Fruit fly (Drosophila melanogaster): ENCODE measurements around the gene pan.

The pan gene

dm6 chr4:62538-62937, 6.6 kb upstream of the pan start:
- TF ChIP-seq CG8159 (tag; optimal IDR thresholded peaks at IDR 0.05): no peak
- no peak for TF ChIP-seq D1 (tag; optimal IDR thresholded peaks at IDR 0.05)
- no peak for TF ChIP-seq fd96Ca (GFP tag; IDR thresholded peaks at IDR 0.05)
- TF ChIP-seq CG32121 (GFP tag; IDR thresholded peaks at IDR 0.05): no peak
- TF ChIP-seq CG17806 (tag; optimal IDR thresholded peaks at IDR 0.05): no peak
- TF ChIP-seq EcR (GFP tag; optimal IDR thresholded peaks at IDR 0.05): no peak
- no peak for TF ChIP-seq CG13204 (GFP tag; optimal IDR thresholded peaks at IDR 0.05)
- TF ChIP-seq Pif1B (GFP tag; optimal IDR thresholded peaks at IDR 0.05): no peak
- no peak for TF ChIP-seq CG4496 (GFP tag; IDR thresholded peaks at IDR 0.05)
- no peak for TF ChIP-seq Snoo (tag; optimal IDR thresholded peaks at IDR 0.05)
- TF ChIP-seq Ets98B (GFP tag; IDR thresholded peaks at IDR 0.05): no peak
- no peak for TF ChIP-seq CG8301 (tag; optimal IDR thresholded peaks at IDR 0.05)
- no peak for TF ChIP-seq Pif1A (GFP tag; optimal IDR thresholded peaks at IDR 0.05)

- TF ChIP-seq CG8159 (tag; optimal IDR thresholded peaks at IDR 0.05): peak; percentile 16
- TF ChIP-seq CG34367 (tag; optimal IDR thresholded peaks at IDR 0.05): no peak
These were observed 5.8 kb upstream of the pan start for dm6 chr4:63307-63706.

- TF ChIP-seq gl (tag; optimal IDR thresholded peaks at IDR 0.05): peak; percentile 48
- TF ChIP-seq CG17806 (tag; optimal IDR thresholded peaks at IDR 0.05): peak; percentile 18
- peak; percentile 54; the same call in 1 of the 2 replicates for TF ChIP-seq Ets98B (GFP tag; IDR thresholded peaks at IDR 0.05)
- peak; percentile 72 for TF ChIP-seq CG34367 (tag; optimal IDR thresholded peaks at IDR 0.05)
- peak; percentile 80 for TF ChIP-seq Snoo (tag; optimal IDR thresholded peaks at IDR 0.05)
- TF ChIP-seq CG15710 (tag; optimal IDR thresholded peaks at IDR 0.05): peak; percentile 53
- TF ChIP-seq Pif1B (GFP tag; optimal IDR thresholded peaks at IDR 0.05): peak; percentile 42
- peak; percentile 58 for TF ChIP-seq CG8159 (tag; optimal IDR thresholded peaks at IDR 0.05)
- TF ChIP-seq CG32121 (GFP tag; IDR thresholded peaks at IDR 0.05): peak; percentile 30; the same call in 1 of the 2 replicates
- TF ChIP-seq EcR (GFP tag; optimal IDR thresholded peaks at IDR 0.05): no peak
- peak; percentile 22 for TF ChIP-seq D1 (tag; optimal IDR thresholded peaks at IDR 0.05)
- TF ChIP-seq fd96Ca (GFP tag; IDR thresholded peaks at IDR 0.05): no peak
- peak; percentile 38 for TF ChIP-seq CG9948 (tag; optimal IDR thresholded peaks at IDR 0.05)
- peak; percentile 66 for TF ChIP-seq Pif1A (GFP tag; optimal IDR thresholded peaks at IDR 0.05)
- TF ChIP-seq CG4496 (GFP tag; IDR thresholded peaks at IDR 0.05): no peak
- no peak for TF ChIP-seq CG13204 (GFP tag; optimal IDR thresholded peaks at IDR 0.05)
These were observed 2.0 kb upstream of the pan start, which contains the start of gene RpS3A for dm6 chr4:67063-67684. Gene RpS3A, minus strand, starts transcription at chr4:67207.

dm6 chr4:68184-68948, 760 bp upstream of the pan start:
- TF ChIP-seq Ets98B (GFP tag; IDR thresholded peaks at IDR 0.05) (no peak), D1 (tag; optimal IDR thresholded peaks at IDR 0.05) (peak; percentile 18), CG8159 (tag; optimal IDR thresholded peaks at IDR 0.05) (no peak)

- TF ChIP-seq D1 (tag; optimal IDR thresholded peaks at IDR 0.05): peak; percentile 46
- no peak for TF ChIP-seq rn (GFP tag; IDR thresholded peaks at IDR 0.05)
These were observed 1.2 kb downstream of the pan start for dm6 chr4:70127-70904.

- no peak for TF ChIP-seq rn (GFP tag; IDR thresholded peaks at IDR 0.05)
- TF ChIP-seq Pif1B (GFP tag; optimal IDR thresholded peaks at IDR 0.05): no peak
- TF ChIP-seq D1 (tag; optimal IDR thresholded peaks at IDR 0.05): no peak
- no peak for TF ChIP-seq CG34367 (tag; optimal IDR thresholded peaks at IDR 0.05)
- TF ChIP-seq CG14655 (GFP tag; optimal IDR thresholded peaks at IDR 0.05): no peak
- TF ChIP-seq CG8301 (tag; optimal IDR thresholded peaks at IDR 0.05): no peak
- TF ChIP-seq CG8159 (tag; optimal IDR thresholded peaks at IDR 0.05): no peak
- no peak for TF ChIP-seq Pif1A (GFP tag; optimal IDR thresholded peaks at IDR 0.05)
- TF ChIP-seq gl (tag; optimal IDR thresholded peaks at IDR 0.05): no peak
- TF ChIP-seq EcR (GFP tag; optimal IDR thresholded peaks at IDR 0.05): no peak
- TF ChIP-seq CG17806 (tag; optimal IDR thresholded peaks at IDR 0.05): no peak
- no peak for TF ChIP-seq Ets98B (GFP tag; IDR thresholded peaks at IDR 0.05)
- no peak for TF ChIP-seq CG32121 (GFP tag; IDR thresholded peaks at IDR 0.05)
- no peak for TF ChIP-seq fd96Ca (GFP tag; IDR thresholded peaks at IDR 0.05)
- TF ChIP-seq Snoo (tag; optimal IDR thresholded peaks at IDR 0.05): no peak
These were observed 7.0 kb downstream of the pan start for dm6 chr4:76157-76556.

- TF ChIP-seq CG4496 (GFP tag; IDR thresholded peaks at IDR 0.05) (no peak), Snoo (tag; optimal IDR thresholded peaks at IDR 0.05) (no peak), D1 (tag; optimal IDR thresholded peaks at IDR 0.05) (no peak), Pif1B (GFP tag; optimal IDR thresholded peaks at IDR 0.05) (no peak), CG17806 (tag; optimal IDR thresholded peaks at IDR 0.05) (no peak), CG8301 (tag; optimal IDR thresholded peaks at IDR 0.05) (no peak), CG34367 (tag; optimal IDR thresholded peaks at IDR 0.05) (no peak), CG8159 (tag; optimal IDR thresholded peaks at IDR 0.05) (no peak), EcR (GFP tag; optimal IDR thresholded peaks at IDR 0.05) (no peak), Ets98B (GFP tag; IDR thresholded peaks at IDR 0.05) (no peak), CG12605 (GFP tag; IDR thresholded peaks at IDR 0.05) (no peak)
These were observed 15.7 kb downstream of the pan start for dm6 chr4:84868-85267.

Data from whole organism, pupa.